Fruit fly (Drosophila melanogaster) whole organism, embryonic: ENCODE data around the gene qless.

Experiments used
- Aef1 ChIP-seq: fragments of 200-800 bp; sonication (Bioruptor generic); IDR thresholded peaks from 3 replicates; pipeline ENCODE4 v1.3.6; 2022; ENCODE audit warnings: missing biosample characterization, missing genetic modification characterization
- CG10209 ChIP-seq: fragments of 200-800 bp; sonication (Bioruptor generic); optimal IDR thresholded peaks from 3 replicates; lab custom pipeline; 2017; ENCODE audit warnings: missing biosample characterization, mild to moderate bottlenecking, missing genetic modification characterization, missing genetic modification reagents
- CG10267 ChIP-seq: fragments of 200-800 bp; sonication (Bioruptor generic); optimal IDR thresholded peaks from 2 replicates; lab custom pipeline; 2018; ENCODE audit warnings: missing biosample characterization, mild to moderate bottlenecking, missing genetic modification characterization, moderate library complexity
- CG10543 ChIP-seq: fragments of 200-800 bp; sonication (Bioruptor generic); optimal IDR thresholded peaks from 3 replicates; lab custom pipeline; 2017; ENCODE audit warnings: missing biosample characterization, mild to moderate bottlenecking, missing genetic modification characterization, moderate library complexity
- CG13424 ChIP-seq: fragments of 200-800 bp; sonication (Bioruptor generic); optimal IDR thresholded peaks from 2 replicates; lab custom pipeline; 2019; ENCODE audit warnings: missing biosample characterization, mild to moderate bottlenecking, missing genetic modification characterization, moderate library complexity
- CG13624 ChIP-seq: fragments of 200-800 bp; sonication (Bioruptor generic); optimal IDR thresholded peaks from 2 replicates; lab custom pipeline; 2016; ENCODE audit warnings: missing biosample characterization, missing genetic modification characterization
- CG1529 ChIP-seq: fragments of 200-800 bp; sonication (Bioruptor generic); optimal IDR thresholded peaks from 3 replicates; lab custom pipeline; 2018; ENCODE audit warnings: missing biosample characterization, missing genetic modification characterization
- CG15479 ChIP-seq: fragments of 200-800 bp; sonication (Bioruptor generic); optimal IDR thresholded peaks from 3 replicates; lab custom pipeline; 2019; ENCODE audit warnings: missing biosample characterization, mild to moderate bottlenecking, missing genetic modification characterization, moderate library complexity
- CG16863 ChIP-seq: fragments of 200-800 bp; sonication (Bioruptor generic); optimal IDR thresholded peaks from 3 replicates; lab custom pipeline; 2016; ENCODE audit warnings: missing biosample characterization, missing genetic modification characterization
- CG18262 ChIP-seq: fragments of 200-800 bp; optimal IDR thresholded peaks from 3 replicates; lab custom pipeline; 2019; ENCODE audit warnings: missing biosample characterization, mild to moderate bottlenecking, missing genetic modification characterization, moderate library complexity
- CG30431 ChIP-seq: fragments of 200-800 bp; sonication (Bioruptor generic); optimal IDR thresholded peaks from 2 replicates; lab custom pipeline; 2017; ENCODE audit warnings: missing biosample characterization, missing genetic modification characterization
- CG32532 ChIP-seq: fragments of 200-800 bp; sonication (Bioruptor generic); IDR thresholded peaks from 2 replicates; pipeline ENCODE4 v1.3.6; 2022; ENCODE audit warnings: missing biosample characterization, missing genetic modification characterization
- CG3847 ChIP-seq: fragments of 200-800 bp; sonication (Bioruptor generic); IDR thresholded peaks from 2 replicates; pipeline ENCODE4 v1.3.6; 2022; ENCODE audit warnings: missing biosample characterization, missing genetic modification characterization
- CG3995 ChIP-seq: fragments of 200-800 bp; sonication (Bioruptor generic); optimal IDR thresholded peaks from 3 replicates; lab custom pipeline; 2016; ENCODE audit warnings: missing biosample characterization, missing genetic modification characterization
- CG42726 ChIP-seq: fragments of 200-800 bp; sonication (Bioruptor generic); IDR thresholded peaks from 2 replicates; pipeline ENCODE4 v1.3.6; 2022; ENCODE audit warnings: missing biosample characterization, missing genetic modification characterization; ENCODE audit not compliant: partially characterized antibody
- CG4854 ChIP-seq: fragments of 200-800 bp; sonication (Bioruptor generic); optimal IDR thresholded peaks from 2 replicates; lab custom pipeline; 2016; ENCODE audit warnings: missing biosample characterization, missing genetic modification characterization, inconsistent platforms
- CG5180 ChIP-seq: fragments of 200-800 bp; sonication (Bioruptor generic); optimal IDR thresholded peaks from 3 replicates; lab custom pipeline; 2017; ENCODE audit warnings: missing biosample characterization, missing genetic modification characterization, mild to moderate bottlenecking, moderate library complexity, missing genetic modification reagents
- CG6254 ChIP-seq: fragments of 200-800 bp; sonication (Bioruptor generic); optimal IDR thresholded peaks from 3 replicates; lab custom pipeline; 2017; ENCODE audit warnings: mild to moderate bottlenecking, missing biosample characterization, missing genetic modification reagents, missing genetic modification characterization
- CG6272 ChIP-seq: fragments of 200-800 bp; sonication (Bioruptor generic); IDR thresholded peaks from 2 replicates; pipeline ENCODE4 v1.3.6; 2022; ENCODE audit warnings: missing biosample characterization, missing genetic modification characterization
- CG7372 ChIP-seq: fragments of 200-800 bp; sonication (Bioruptor generic); IDR thresholded peaks from 2 replicates; pipeline ENCODE4 v1.3.6; 2022; ENCODE audit warnings: missing biosample characterization, missing genetic modification characterization
- CG7786 ChIP-seq: fragments of 200-800 bp; sonication (Bioruptor generic); optimal IDR thresholded peaks from 2 replicates; lab custom pipeline; 2016; ENCODE audit warnings: missing biosample characterization, missing genetic modification characterization
- CG9797 ChIP-seq: fragments of 200-800 bp; sonication (Bioruptor generic); optimal IDR thresholded peaks from 3 replicates; lab custom pipeline; 2018; ENCODE audit warnings: missing biosample characterization, mild to moderate bottlenecking, missing genetic modification characterization
- CG9932 ChIP-seq: fragments of 200-800 bp; sonication (Bioruptor generic); IDR thresholded peaks from 2 replicates; pipeline ENCODE4 v1.3.6; 2022; ENCODE audit warnings: missing biosample characterization, missing genetic modification characterization
- D19B ChIP-seq: fragments of 200-800 bp; sonication (Bioruptor generic); optimal IDR thresholded peaks from 2 replicates; lab custom pipeline; 2017; ENCODE audit warnings: missing biosample characterization, mild to moderate bottlenecking, missing genetic modification characterization
- Dip3 ChIP-seq: fragments of 200-800 bp; sonication (Bioruptor generic); optimal IDR thresholded peaks from 3 replicates; lab custom pipeline; 2016; ENCODE audit warnings: missing biosample characterization, missing genetic modification characterization
- Ets65A ChIP-seq: fragments of 200-800 bp; sonication (Bioruptor generic); peaks from one replicate; lab custom pipeline; 2016; ENCODE audit warnings: missing biosample characterization, missing genetic modification characterization
- Gsc ChIP-seq: fragments of 200-800 bp; sonication (Bioruptor generic); IDR thresholded peaks from 2 replicates; pipeline ENCODE4 v1.3.6; 2022; ENCODE audit warnings: missing biosample characterization, missing genetic modification characterization
- H15 ChIP-seq: fragments of 200-800 bp; sonication (Bioruptor generic); IDR thresholded peaks from 3 replicates; pipeline ENCODE4 v1.3.6; 2022; ENCODE audit warnings: missing biosample characterization, missing genetic modification characterization
- Hr78 ChIP-seq, 2 experiments: fragments of 200-800 bp in 1 of 2; fragments of >200 bp in 1 of 2; sonication (Bioruptor generic) in 1 of 2; optimal IDR thresholded peaks; 2 replicates each; lab custom pipeline; 2017 to 2019; ENCODE audit warnings: missing biosample characterization in 2 of 2, missing genetic modification characterization in 2 of 2, mild to moderate bottlenecking in 1 of 2, moderate library complexity in 1 of 2
- MTF-1 ChIP-seq: fragments of 200-800 bp; sonication (Bioruptor generic); optimal IDR thresholded peaks from 2 replicates; lab custom pipeline; 2018; ENCODE audit warnings: missing biosample characterization, mild to moderate bottlenecking, missing genetic modification characterization, borderline replicate concordance
- Ptx1 ChIP-seq: fragments of 200-800 bp; sonication (Bioruptor generic); IDR thresholded peaks from 2 replicates; pipeline ENCODE4 v1.3.6; 2022; ENCODE audit warnings: missing biosample characterization, missing genetic modification characterization
- abd-A ChIP-seq: fragments of 200-800 bp; sonication (Bioruptor generic); optimal IDR thresholded peaks from 3 replicates; lab custom pipeline; 2019; ENCODE audit warnings: missing biosample characterization, mild to moderate bottlenecking, missing genetic modification characterization, moderate library complexity
- amos ChIP-seq: fragments of 200-800 bp; sonication (Bioruptor generic); IDR thresholded peaks from 2 replicates; pipeline ENCODE4 v1.3.6; 2022; ENCODE audit warnings: missing biosample characterization, missing genetic modification characterization; ENCODE audit not compliant: partially characterized antibody
- aop ChIP-seq: fragments of 200-800 bp; sonication (Bioruptor generic); IDR thresholded peaks from 2 replicates; pipeline ENCODE4 v1.3.6; 2022; ENCODE audit warnings: missing biosample characterization, missing genetic modification characterization
- bcd ChIP-seq: fragments of 200-800 bp; sonication (Bioruptor generic); optimal IDR thresholded peaks from 2 replicates; lab custom pipeline; 2017; ENCODE audit warnings: missing biosample characterization, mild to moderate bottlenecking, missing genetic modification characterization
- btn ChIP-seq: fragments of 200-800 bp; sonication (Bioruptor generic); optimal IDR thresholded peaks from 2 replicates; lab custom pipeline; 2016; ENCODE audit warnings: missing biosample characterization, missing genetic modification characterization
- cad ChIP-seq: fragments of >200 bp; optimal IDR thresholded peaks from 2 replicates; lab custom pipeline; 2017; ENCODE audit warnings: missing biosample characterization, missing genetic modification characterization
- dm ChIP-seq: fragments of 200-800 bp; sonication (Bioruptor generic); optimal IDR thresholded peaks from 3 replicates; lab custom pipeline; 2016; ENCODE audit warnings: missing biosample characterization, missing genetic modification characterization
- fd3F ChIP-seq: fragments of 200-800 bp; sonication (Bioruptor generic); optimal IDR thresholded peaks from 2 replicates; lab custom pipeline; 2018; ENCODE audit warnings: missing biosample characterization, mild to moderate bottlenecking, missing genetic modification characterization, moderate library complexity
- fru ChIP-seq: fragments of >200 bp; optimal IDR thresholded peaks from 2 replicates; lab custom pipeline; 2017
- kah ChIP-seq: fragments of 200-800 bp; sonication (Bioruptor generic); optimal IDR thresholded peaks from 2 replicates; lab custom pipeline; 2018; ENCODE audit warnings: missing biosample characterization, mild to moderate bottlenecking, missing genetic modification characterization
- lbe ChIP-seq: fragments of 200-800 bp; sonication (Bioruptor generic); optimal IDR thresholded peaks from 2 replicates; lab custom pipeline; 2016; ENCODE audit warnings: missing biosample characterization, mild to moderate bottlenecking, missing genetic modification characterization
- mirr ChIP-seq: fragments of 200-800 bp; sonication (Bioruptor generic); optimal IDR thresholded peaks from 3 replicates; lab custom pipeline; 2018; ENCODE audit warnings: missing biosample characterization, mild to moderate bottlenecking, missing genetic modification characterization
- run ChIP-seq: fragments of 200-800 bp; sonication (Bioruptor generic); optimal IDR thresholded peaks from 3 replicates; lab custom pipeline; 2018; ENCODE audit warnings: missing biosample characterization, mild to moderate bottlenecking, missing genetic modification characterization
- sens ChIP-seq: fragments of 200-800 bp; sonication (Bioruptor generic); peaks from one replicate; lab custom pipeline; 2016; ENCODE audit warnings: missing biosample characterization, missing genetic modification characterization
- sens-2 ChIP-seq: fragments of 200-800 bp; sonication (Bioruptor generic); IDR thresholded peaks from 2 replicates; pipeline ENCODE4 v1.3.6; 2022; ENCODE audit warnings: missing biosample characterization, missing genetic modification characterization
- sna ChIP-seq: fragments of 200-800 bp; sonication (Bioruptor generic); IDR thresholded peaks from 2 replicates; pipeline ENCODE4 v1.3.6; 2022; ENCODE audit warnings: missing biosample characterization, missing genetic modification characterization; ENCODE audit not compliant: partially characterized antibody
- sug ChIP-seq: fragments of 200-800 bp; optimal IDR thresholded peaks from 2 replicates; lab custom pipeline; 2019; ENCODE audit warnings: missing biosample characterization, mild to moderate bottlenecking, missing genetic modification characterization, moderate library complexity
- tx ChIP-seq: fragments of 200-800 bp; sonication (Bioruptor generic); optimal IDR thresholded peaks from 2 replicates; lab custom pipeline; 2016; ENCODE audit warnings: missing biosample characterization, missing genetic modification characterization
- unpg ChIP-seq: fragments of 200-800 bp; sonication (Bioruptor generic); optimal IDR thresholded peaks from 3 replicates; lab custom pipeline; 2018; ENCODE audit warnings: missing biosample characterization, mild to moderate bottlenecking, missing genetic modification characterization, moderate library complexity

The qless gene

DNA sequence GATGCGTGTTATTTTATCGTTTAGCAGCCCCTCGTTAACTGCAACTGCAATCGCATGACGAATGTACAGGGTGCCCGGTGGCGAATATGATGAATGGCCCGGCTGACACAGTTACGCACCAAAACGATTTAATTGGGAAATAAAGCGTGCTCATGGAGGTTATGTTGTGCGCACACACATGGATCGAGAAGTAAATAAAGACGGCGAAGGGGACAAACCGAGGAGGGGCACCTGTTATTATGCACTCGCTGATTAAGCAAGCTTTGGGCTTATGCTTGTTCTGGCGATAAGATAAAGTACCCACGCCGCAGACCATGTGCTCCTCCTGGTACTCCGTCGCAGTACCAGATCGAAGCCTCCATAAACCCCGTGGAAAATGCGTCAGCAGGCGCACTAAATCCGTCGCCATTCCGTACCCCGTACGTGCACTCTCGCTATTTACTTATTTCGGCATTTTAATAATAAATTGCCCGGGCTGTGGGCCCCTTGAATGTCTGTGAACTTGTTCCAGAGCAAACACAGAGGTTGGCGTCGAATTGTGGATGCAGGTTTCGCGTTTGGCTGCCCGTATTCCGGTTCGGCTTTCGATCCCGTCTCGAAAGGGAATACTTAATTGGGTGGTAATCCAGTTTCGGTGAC lies 27.2 kb downstream of the qless start (continued):
- TF ChIP-seq CG9797 (GFP tag; lab: Kevin White, UChicago) (no peak), amos (GFP tag; lab: Robert Waterston, UW) (no peak), sna (GFP tag; lab: Robert Waterston, UW) (no peak), H15 (GFP tag; lab: Robert Waterston, UW) (no peak), aop (GFP tag; lab: Robert Waterston, UW) (no peak), CG6254 (GFP tag; lab: Kevin White, UChicago) (peak; percentile 72), Gsc (GFP tag; lab: Robert Waterston, UW) (no peak), cad (GFP tag; lab: Kevin White, UChicago) (no peak), Ets65A (peak; percentile 81), mirr (GFP tag; lab: Kevin White, UChicago) (peak; percentile 24), MTF-1 (GFP tag; lab: Kevin White, UChicago) (no peak), kah (GFP tag; lab: Kevin White, UChicago) (peak; percentile 5), CG32532 (no peak), CG1529 (GFP tag; lab: Kevin White, UChicago) (no peak), Hr78 (GFP tag; optimal IDR thresholded peaks at IDR 0.05; lab: Kevin White, UChicago) (peak in 1 of 2 experiments; percentile 5), CG7372 (no peak), CG7786 (GFP tag; lab: Kevin White, UChicago) (no peak), tx (GFP tag; lab: Kevin White, UChicago) (no peak), CG9932 (GFP tag; lab: Robert Waterston, UW) (no peak), CG4854 (GFP tag; lab: Kevin White, UChicago) (no peak), fd3F (no peak), CG18262 (tag; lab: Kevin White, UChicago) (peak; percentile 26), fru (lab: Kevin White, UChicago) (no peak), sens-2 (peak; percentile 50), CG10267 (tag; lab: Kevin White, UChicago) (no peak), CG3995 (GFP tag; lab: Kevin White, UChicago) (no peak), abd-A (tag; lab: Kevin White, UChicago) (no peak), unpg (GFP tag; lab: Kevin White, UChicago) (no peak), Ptx1 (GFP tag; lab: Robert Waterston, UW) (peak; percentile 37; the same call in 1 of the 2 replicates), CG13624 (GFP tag; lab: Kevin White, UChicago) (no peak), CG10209 (GFP tag; lab: Kevin White, UChicago) (no peak), bcd (no peak), CG16863 (no peak), CG42726 (no peak), CG6272 (GFP tag; lab: Robert Waterston, UW) (no peak), btn (GFP tag; lab: Kevin White, UChicago) (no peak), CG10543 (GFP tag; lab: Kevin White, UChicago) (peak; percentile 14), CG3847 (GFP tag; lab: Robert Waterston, UW) (no peak)

DNA sequence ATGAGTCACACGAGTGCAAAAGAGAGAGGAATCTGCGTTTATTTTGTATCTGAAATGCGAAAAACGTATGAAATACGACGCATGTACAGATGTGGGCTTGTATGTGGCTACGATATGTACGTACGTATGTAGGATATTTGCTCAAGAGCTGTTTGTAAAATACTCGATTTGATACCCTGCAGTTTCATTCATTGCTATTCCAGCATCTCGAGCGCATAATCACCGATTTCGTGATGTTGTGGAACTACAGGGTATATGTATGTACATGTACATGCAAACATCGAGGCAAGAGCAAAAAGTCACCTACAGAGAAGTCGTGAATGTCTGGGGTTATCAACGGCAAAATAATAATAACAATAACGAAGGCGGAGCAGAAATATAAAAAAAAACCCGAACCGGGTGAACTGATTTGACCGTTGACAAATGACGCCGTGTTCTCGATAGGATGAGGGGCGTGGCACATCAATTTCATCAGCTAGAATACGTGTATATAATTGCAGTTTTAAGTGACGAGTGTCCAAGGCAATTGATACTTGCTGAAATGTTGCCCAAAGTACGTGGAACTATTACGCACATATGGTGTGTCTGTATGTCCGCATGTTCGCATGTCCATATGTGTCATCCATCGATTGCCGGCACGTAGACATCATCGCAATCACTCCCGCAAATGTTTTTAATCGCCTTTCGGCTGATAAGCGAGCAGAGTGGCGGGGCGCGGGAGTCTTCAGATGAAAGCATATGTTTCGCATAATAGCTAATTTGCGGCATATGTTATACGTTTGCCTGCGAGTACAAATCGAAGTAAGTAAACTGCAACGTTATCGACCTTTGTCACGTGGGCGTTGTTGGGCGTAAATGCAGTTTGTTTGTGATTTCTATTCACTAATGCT lies 28.2 kb downstream of the qless start:
- no peak for TF ChIP-seq run (tag; lab: Kevin White, UChicago)
- TF ChIP-seq sens (GFP tag; lab: Kevin White, UChicago), result peak; percentile 42
- TF ChIP-seq CG13424 (tag; lab: Kevin White, UChicago), result no peak
- TF ChIP-seq dm (GFP tag; lab: Kevin White, UChicago), result no peak
- TF ChIP-seq CG15479 (GFP tag; lab: Kevin White, UChicago), result peak; percentile 64
- TF ChIP-seq sug (tag; lab: Kevin White, UChicago), result peak; percentile 48
- TF ChIP-seq CG30431, result no peak
- TF ChIP-seq lbe (GFP tag; lab: Kevin White, UChicago), result no peak
- no peak for TF ChIP-seq Aef1 (GFP tag; lab: Robert Waterston, UW)
- TF ChIP-seq D19B, result peak; percentile 87
- no peak for TF ChIP-seq CG5180 (GFP tag; lab: Kevin White, UChicago)
- no peak for TF ChIP-seq CG7372
- TF ChIP-seq Dip3 (GFP tag; lab: Kevin White, UChicago), result no peak
